Fruit fly (Drosophila melanogaster): ENCODE data around the gene Ero1L.

dm6 chr3L:4158361-4158760 lies 11.8 kb upstream of the Ero1L start:
- TF ChIP-seq CG5204 (GFP tag; optimal IDR thresholded peaks at IDR 0.05) (no peak), CG33017 (tag; optimal IDR thresholded peaks at IDR 0.05) (no peak), Hr96 (GFP tag; optimal IDR thresholded peaks at IDR 0.05) (no peak), kay (GFP tag; ENCODE audit: borderline replicate concordance) (no peak), bab1 (GFP tag; optimal IDR thresholded peaks at IDR 0.05) (no peak), CG1620 (GFP tag; optimal IDR thresholded peaks at IDR 0.05) (no peak), CG7045 (GFP tag; optimal IDR thresholded peaks at IDR 0.05) (no peak), pad (GFP tag; optimal IDR thresholded peaks at IDR 0.05) (no peak), CG14711 (tag; optimal IDR thresholded peaks at IDR 0.05) (no peak), CG7101 (tag; optimal IDR thresholded peaks at IDR 0.05) (no peak), cic (GFP tag; optimal IDR thresholded peaks at IDR 0.05) (no peak), ovo (GFP tag; optimal IDR thresholded peaks at IDR 0.05) (no peak), CG12768 (GFP tag; optimal IDR thresholded peaks at IDR 0.05) (no peak), tj (GFP tag; optimal IDR thresholded peaks at IDR 0.05) (no peak)

Measured in whole organism, adult.